Fruit fly (Drosophila melanogaster) whole organism, wandering third instar larva: ENCODE data around the gene sofe.

ENCODE experiments used
- Abd-B ChIP-seq: fragments of >200 bp; optimal IDR thresholded peaks from 2 replicates; lab custom pipeline; 2017; ENCODE audit warnings: missing biosample characterization, missing genetic modification characterization
- CG32264 ChIP-seq: fragments of 200-800 bp; sonication (Bioruptor generic); optimal IDR thresholded peaks from 2 replicates; lab custom pipeline; 2016; ENCODE audit warnings: missing biosample characterization, missing genetic modification characterization
- CG9705 ChIP-seq: fragments of 200-800 bp; sonication (Bioruptor generic); optimal IDR thresholded peaks from 2 replicates; lab custom pipeline; 2018; ENCODE audit warnings: missing biosample characterization, mild to moderate bottlenecking, missing genetic modification characterization
- CrebA ChIP-seq: fragments of 200-800 bp; sonication (Bioruptor generic); optimal IDR thresholded peaks from 2 replicates; lab custom pipeline; 2016; ENCODE audit warnings: missing biosample characterization, mild to moderate bottlenecking, missing genetic modification characterization, borderline replicate concordance
- Dif ChIP-seq: fragments of 200-275, 200-300 bp; sonication (Bioruptor generic); optimal IDR thresholded peaks from 2 replicates; lab custom pipeline; 2018; ENCODE audit warnings: missing biosample characterization, missing genetic modification characterization; ENCODE audit not compliant: partially characterized antibody
- GATAd ChIP-seq: sonication (Bioruptor generic); optimal IDR thresholded peaks from 2 replicates; lab custom pipeline; 2016; ENCODE audit warnings: missing biosample characterization, missing genetic modification characterization
- HLH106 ChIP-seq: fragments of 200-800 bp; optimal IDR thresholded peaks from 3 replicates; lab custom pipeline; 2019; ENCODE audit warnings: missing biosample characterization, mild to moderate bottlenecking, missing genetic modification characterization, moderate library complexity
- Hnf4 ChIP-seq: fragments of 200-800 bp; sonication (Bioruptor generic); optimal IDR thresholded peaks from 2 replicates; lab custom pipeline; 2016; ENCODE audit warnings: missing biosample characterization, mild to moderate bottlenecking, missing genetic modification characterization
- Hr78 ChIP-seq: fragments of >200 bp; optimal IDR thresholded peaks from 2 replicates; lab custom pipeline; 2017; ENCODE audit warnings: missing biosample characterization, missing genetic modification characterization
- Jra ChIP-seq: sonication (Bioruptor generic); optimal IDR thresholded peaks from 2 replicates; lab custom pipeline; 2016; ENCODE audit warnings: missing biosample characterization, missing genetic modification characterization
- Mio ChIP-seq: sonication (Bioruptor generic); optimal IDR thresholded peaks from 2 replicates; lab custom pipeline; 2016; ENCODE audit warnings: missing biosample characterization, missing genetic modification characterization
- Myc ChIP-seq: fragments of >200 bp; optimal IDR thresholded peaks from 2 replicates; lab custom pipeline; 2017
- Rel ChIP-seq, 2 experiments: fragments of 200-800 bp; sonication (Bioruptor generic) in 1 of 2; optimal IDR thresholded peaks; 2 replicates in 1 of 2; 3 replicates in 1 of 2; lab custom pipeline; 2016 to 2019; ENCODE audit warnings: mild to moderate bottlenecking in 2 of 2, missing biosample characterization in 2 of 2, missing genetic modification characterization in 2 of 2, moderate library complexity in 1 of 2
- Sp1 ChIP-seq: fragments of 200-800 bp; sonication (Bioruptor generic); optimal IDR thresholded peaks from 3 replicates; lab custom pipeline; 2019; ENCODE audit warnings: missing biosample characterization, mild to moderate bottlenecking, missing genetic modification characterization, moderate library complexity
- Vsx2 ChIP-seq: fragments of 200-300, 225-300 bp; sonication (Bioruptor generic); optimal IDR thresholded peaks from 2 replicates; lab custom pipeline; 2018; ENCODE audit warnings: missing biosample characterization, missing genetic modification characterization; ENCODE audit not compliant: partially characterized antibody
- br ChIP-seq: fragments of 200-800 bp; sonication (Bioruptor generic); optimal IDR thresholded peaks from 2 replicates; lab custom pipeline; 2016; ENCODE audit warnings: missing biosample characterization, missing genetic modification characterization
- brk ChIP-seq: fragments of 200-800 bp; sonication (Bioruptor generic); optimal IDR thresholded peaks from 2 replicates; lab custom pipeline; 2016; ENCODE audit warnings: missing biosample characterization, mild to moderate bottlenecking, missing genetic modification characterization
- dl ChIP-seq, 2 experiments: fragments of 175-275, 200-275 bp in 1 of 2; fragments of 200-275 bp in 1 of 2; sonication (Bioruptor generic); optimal IDR thresholded peaks; lab custom pipeline; 2018; ENCODE audit warnings: mild to moderate bottlenecking in 2 of 2, missing biosample characterization in 2 of 2, missing genetic modification characterization in 2 of 2, moderate library complexity in 2 of 2; ENCODE audit not compliant: partially characterized antibody in 2 of 2, insufficient read depth in 1 of 2
- dmrt93B ChIP-seq: fragments of 200-800 bp; sonication (Bioruptor generic); optimal IDR thresholded peaks from 2 replicates; lab custom pipeline; 2018; ENCODE audit warnings: missing biosample characterization, mild to moderate bottlenecking, missing genetic modification characterization
- dsf ChIP-seq: sonication (Bioruptor generic); optimal IDR thresholded peaks from 2 replicates; lab custom pipeline; 2016; ENCODE audit warnings: missing biosample characterization, missing genetic modification characterization, borderline replicate concordance
- ey ChIP-seq: fragments of 200-800 bp; sonication (Bioruptor generic); optimal IDR thresholded peaks from 2 replicates; lab custom pipeline; 2016; ENCODE audit warnings: missing biosample characterization, missing genetic modification characterization
- foxo ChIP-seq, 2 experiments: fragments of 200-800 bp; sonication (Bioruptor generic); optimal IDR thresholded peaks; 2 replicates in 1 of 2; 3 replicates in 1 of 2; lab custom pipeline; 2016 to 2017; ENCODE audit warnings: missing biosample characterization in 2 of 2, missing genetic modification characterization in 2 of 2
- fru ChIP-seq: fragments of 200-800 bp; sonication (Bioruptor generic); optimal IDR thresholded peaks from 3 replicates; lab custom pipeline; 2016; ENCODE audit warnings: missing biosample characterization, mild to moderate bottlenecking, missing genetic modification characterization
- h ChIP-seq: fragments of 200-800 bp; sonication (Bioruptor generic); optimal IDR thresholded peaks from 3 replicates; lab custom pipeline; 2016; ENCODE audit warnings: missing biosample characterization, mild to moderate bottlenecking, missing genetic modification characterization
- jim ChIP-seq: fragments of 175-275, 200-325 bp; sonication (Bioruptor generic); optimal IDR thresholded peaks from 2 replicates; lab custom pipeline; 2016; ENCODE audit warnings: missing biosample characterization, mild to moderate bottlenecking, missing genetic modification characterization
- lola ChIP-seq: fragments of >200 bp; optimal IDR thresholded peaks from 2 replicates; lab custom pipeline; 2017; ENCODE audit warnings: missing biosample characterization, missing genetic modification characterization
- psq ChIP-seq: fragments of 200-800 bp; sonication (Bioruptor generic); optimal IDR thresholded peaks from 3 replicates; lab custom pipeline; 2017; ENCODE audit warnings: missing biosample characterization, mild to moderate bottlenecking, missing genetic modification characterization, moderate library complexity
- rgr ChIP-seq: fragments of 200-800 bp; sonication (Bioruptor generic); optimal IDR thresholded peaks from 3 replicates; lab custom pipeline; 2016; ENCODE audit warnings: missing biosample characterization, mild to moderate bottlenecking, missing genetic modification characterization
- sv ChIP-seq: fragments of 200-800 bp; sonication (Bioruptor generic); optimal IDR thresholded peaks from 3 replicates; lab custom pipeline; 2016; ENCODE audit warnings: missing biosample characterization, missing genetic modification characterization
- tai ChIP-seq: sonication (Bioruptor generic); optimal IDR thresholded peaks from 2 replicates; lab custom pipeline; 2016; ENCODE audit warnings: missing biosample characterization, missing genetic modification characterization
- usp ChIP-seq: fragments of >200 bp; optimal IDR thresholded peaks from 2 replicates; lab custom pipeline; 2017; ENCODE audit warnings: missing biosample characterization, missing genetic modification characterization
- woc ChIP-seq: sonication (Bioruptor generic); optimal IDR thresholded peaks from 2 replicates; lab custom pipeline; 2016; ENCODE audit warnings: missing biosample characterization, mild to moderate bottlenecking, missing genetic modification characterization

The sofe gene

dm6 chrX:10848565-10848964 lies 8.6 kb downstream of the sofe start, which contains the start of gene CG2202:
TSS of gene CG2202 (plus strand) at chrX:10848757.
- TF ChIP-seq rgr (GFP tag; lab: Kevin White, UChicago) = peak; percentile 11
- no peak for TF ChIP-seq br

dm6 chrX:10847447-10847846 lies 9.8 kb downstream of the sofe start:
- no peak for TF ChIP-seq psq (GFP tag; lab: Kevin White, UChicago)
- no peak for TF ChIP-seq sv
- TF ChIP-seq dl (GFP tag; optimal IDR thresholded peaks at IDR 0.05; lab: Kevin White, UChicago; ENCODE audit: insufficient read depth in 1 of 2, partially characterized antibody in 2 of 2) = no peak
- no peak for TF ChIP-seq Vsx2
- TF ChIP-seq Dif (GFP tag; lab: Kevin White, UChicago) = no peak
- no peak for TF ChIP-seq tai (GFP tag; lab: Kevin White, UChicago)
- TF ChIP-seq CG32264 (GFP tag; lab: Kevin White, UChicago) = no peak
- TF ChIP-seq CG9705 (GFP tag; lab: Kevin White, UChicago) = no peak
- no peak for TF ChIP-seq dmrt93B (GFP tag; lab: Kevin White, UChicago)
- no peak for TF ChIP-seq Jra (GFP tag; lab: Kevin White, UChicago)
- no peak for TF ChIP-seq dsf
- TF ChIP-seq HLH106 = no peak

- TF ChIP-seq usp (no peak), CrebA (GFP tag; lab: Kevin White, UChicago) (no peak)
Observed at dm6 chrX:10847436-10847446, 10.0 kb downstream of the sofe start, which contains the start of gene Pgls. TSS of gene Pgls (plus strand) at chrX:10847438.

- peak; percentile 18 for TF ChIP-seq Sp1
- peak; percentile 53 for TF ChIP-seq h
- TF ChIP-seq brk = no peak
- TF ChIP-seq rgr (GFP tag; lab: Kevin White, UChicago) = peak; percentile 51
- TF ChIP-seq psq (GFP tag; lab: Kevin White, UChicago) = peak; percentile 8
- peak; percentile 28 for TF ChIP-seq fru (GFP tag; lab: Kevin White, UChicago)
- peak; percentile 57 for TF ChIP-seq HLH106
- no peak for TF ChIP-seq Hr78 (GFP tag; lab: Kevin White, UChicago)
- no peak for TF ChIP-seq Rel (GFP tag; optimal IDR thresholded peaks at IDR 0.05; lab: Kevin White, UChicago)
- no peak for TF ChIP-seq Rel (tag; optimal IDR thresholded peaks at IDR 0.05; lab: Kevin White, UChicago)
- peak; percentile 71 for TF ChIP-seq woc (GFP tag; lab: Kevin White, UChicago)
- peak in 1 of 2 experiments; percentile 31 for TF ChIP-seq foxo (GFP tag; optimal IDR thresholded peaks at IDR 0.05; lab: Kevin White, UChicago)
- TF ChIP-seq Myc (lab: Kevin White, UChicago) = peak; percentile 76
- peak; percentile 11 for TF ChIP-seq ey (GFP tag; lab: Kevin White, UChicago)
- TF ChIP-seq dsf = no peak
Observed at dm6 chrX:10846972-10847435, 10.2 kb downstream of the sofe start, which contains the start of gene sbr. TSS of gene sbr (minus strand) at chrX:10847092.

- TF ChIP-seq Abd-B (GFP tag; lab: Kevin White, UChicago) (no peak), Vsx2 (no peak), brk (no peak), sv (no peak), Rel (GFP tag; optimal IDR thresholded peaks at IDR 0.05; lab: Kevin White, UChicago) (no peak), Rel (tag; optimal IDR thresholded peaks at IDR 0.05; lab: Kevin White, UChicago) (peak; percentile 33), Hr78 (GFP tag; lab: Kevin White, UChicago) (no peak), CrebA (GFP tag; lab: Kevin White, UChicago) (no peak), dl (GFP tag; optimal IDR thresholded peaks at IDR 0.05; lab: Kevin White, UChicago; ENCODE audit: insufficient read depth in 1 of 2, partially characterized antibody in 2 of 2) (no peak)
Observed at dm6 chrX:10845256-10845655, 12.0 kb downstream of the sofe start.

- no peak for TF ChIP-seq Mio (GFP tag; lab: Kevin White, UChicago)
- TF ChIP-seq GATAd (GFP tag; lab: Kevin White, UChicago) = no peak
- no peak for TF ChIP-seq CG32264 (GFP tag; lab: Kevin White, UChicago)
- TF ChIP-seq Jra (GFP tag; lab: Kevin White, UChicago) = no peak
- TF ChIP-seq fru (GFP tag; lab: Kevin White, UChicago) = no peak
- TF ChIP-seq rgr (GFP tag; lab: Kevin White, UChicago) = no peak
- no peak for TF ChIP-seq Hnf4 (GFP tag; lab: Kevin White, UChicago)
- no peak for TF ChIP-seq Hr78 (GFP tag; lab: Kevin White, UChicago)
- no peak for TF ChIP-seq lola (GFP tag; lab: Kevin White, UChicago)
- no peak for TF ChIP-seq jim (GFP tag; lab: Kevin White, UChicago)
Observed at dm6 chrX:10844807-10845206, 12.4 kb downstream of the sofe start, which contains the start of gene CG32669. TSS of gene CG32669 (minus strand) at chrX:10845081.
